Worm (Caenorhabditis elegans) whole organism, L2 larva: ENCODE results near the gene F43C11.3.

ENCODE experiments used
- dmd-4 ChIP-seq: sonication (generic microtip); optimal IDR thresholded peaks from 2 replicates; lab custom pipeline; 2017; ENCODE audit warnings: missing biosample characterization, missing genetic modification characterization
- egl-27 ChIP-seq: sonication (generic microtip); optimal IDR thresholded peaks from 3 replicates; lab custom pipeline; 2017; ENCODE audit warnings: missing biosample characterization, missing genetic modification reagents, missing genetic modification characterization
- elt-3 ChIP-seq: sonication (generic microtip); optimal IDR thresholded peaks from 2 replicates; lab custom pipeline; 2017; ENCODE audit warnings: missing biosample characterization, missing genetic modification characterization
- fos-1 ChIP-seq: fragments of 150-350 bp; optimal IDR thresholded peaks from 2 replicates; lab custom pipeline; 2014; ENCODE audit warnings: missing biosample characterization, missing genetic modification characterization
- gmeb-1 ChIP-seq: fragments of 150-350 bp; optimal IDR thresholded peaks from 2 replicates; lab custom pipeline; 2014; ENCODE audit warnings: missing biosample characterization, missing genetic modification characterization
- mdl-1 ChIP-seq, 2 experiments: fragments of 150-350 bp in 1 of 2; sonication (generic microtip) in 1 of 2; optimal IDR thresholded peaks; 2 replicates each; lab custom pipeline; 2017; ENCODE audit warnings: missing biosample characterization in 2 of 2, missing genetic modification characterization in 2 of 2
- nhr-10 ChIP-seq: sonication (generic microtip); optimal IDR thresholded peaks from 2 replicates; lab custom pipeline; 2017; ENCODE audit warnings: missing biosample characterization, missing genetic modification characterization
- skn-1 ChIP-seq: sonication (generic microtip); optimal IDR thresholded peaks from 2 replicates; lab custom pipeline; 2017; ENCODE audit warnings: missing biosample characterization, missing genetic modification characterization
- snpc-4 ChIP-seq: fragments of 150-350 bp; optimal IDR thresholded peaks from 2 replicates; lab custom pipeline; 2014; ENCODE audit warnings: missing biosample characterization, missing genetic modification characterization
- unc-39 ChIP-seq: fragments of 150-350 bp; optimal IDR thresholded peaks from 2 replicates; lab custom pipeline; 2014; ENCODE audit warnings: missing biosample characterization, missing genetic modification characterization
- unc-62 ChIP-seq: fragments of 150-350 bp; optimal IDR thresholded peaks from 2 replicates; lab custom pipeline; 2014; ENCODE audit warnings: missing biosample characterization, missing genetic modification reagents, missing genetic modification characterization

ce11 chrII:2368956-2369355, 15.8 kb downstream of the F43C11.3 start, which contains the start of gene hpo-25:
- TF ChIP-seq nhr-10 (tag; lab: Kevin White, UChicago): no peak
- no peak for TF ChIP-seq egl-27 (tag; lab: Kevin White, UChicago)
- TF ChIP-seq fos-1 (tag; lab: Kevin White, UChicago): no peak
- TF ChIP-seq skn-1 (tag; lab: Kevin White, UChicago): no peak
- no peak for TF ChIP-seq mdl-1 (tag; optimal IDR thresholded peaks at IDR 0.05; lab: Kevin White, UChicago)
- no peak for TF ChIP-seq unc-39 (tag; lab: Kevin White, UChicago)
- no peak for TF ChIP-seq dmd-4 (tag; lab: Kevin White, UChicago)
- no peak for TF ChIP-seq gmeb-1 (tag; lab: Kevin White, UChicago)
- no peak for TF ChIP-seq snpc-4
- no peak for TF ChIP-seq unc-62 (GFP tag; lab: Kevin White, UChicago)
- no peak for TF ChIP-seq elt-3 (tag; lab: Kevin White, UChicago)
